Worm (Caenorhabditis elegans) whole organism, L4 larva: ENCODE data around the gene F44B9.5.

Source experiments
- daf-12 ChIP-seq: fragments of 150-350 bp; optimal IDR thresholded peaks from 2 replicates; lab custom pipeline; 2014; ENCODE audit warnings: missing biosample characterization, missing genetic modification reagents, missing genetic modification characterization
- fos-1 ChIP-seq: fragments of 150-350 bp; optimal IDR thresholded peaks from 2 replicates; lab custom pipeline; 2014; ENCODE audit warnings: missing biosample characterization, missing genetic modification characterization
- hmg-1.1 ChIP-seq: fragments of 200-800 bp; sonication (Bioruptor generic); IDR thresholded peaks from 2 replicates; pipeline ENCODE4 v1.3.6; 2022; ENCODE audit warnings: missing genetic modification reagents, missing genetic modification characterization, missing compliant biosample characterization
- snpc-4 ChIP-seq: fragments of 150-350 bp; optimal IDR thresholded peaks from 2 replicates; lab custom pipeline; 2014; ENCODE audit warnings: missing biosample characterization, missing genetic modification characterization
- ztf-11 ChIP-seq: fragments of 150-350 bp; optimal IDR thresholded peaks from 2 replicates; lab custom pipeline; 2014; ENCODE audit warnings: missing biosample characterization, missing genetic modification characterization

ce11 chrIII:8042775-8043174 lies 26.4 kb upstream of the F44B9.5 start, which contains the start of gene K12H4.6:
- TF ChIP-seq hmg-1.1 (GFP tag; lab: Robert Waterston, UW), result no peak
- no peak for TF ChIP-seq ztf-11 (tag; lab: Kevin White, UChicago)
- no peak for TF ChIP-seq snpc-4 (tag; lab: Kevin White, UChicago)
- no peak for TF ChIP-seq fos-1 (tag; lab: Kevin White, UChicago)
- TF ChIP-seq daf-12 (tag; lab: Kevin White, UChicago), result no peak
